Fruit fly (Drosophila melanogaster) whole organism, embryonic: ENCODE measurements around the gene gro.

Experiments used
- Awh ChIP-seq: fragments of 200-800 bp; sonication (Bioruptor generic); IDR thresholded peaks from 2 replicates; pipeline ENCODE4, ENCODE4 v1.3.6; 2022; ENCODE audit warnings: missing biosample characterization, missing genetic modification characterization
- CG10462 ChIP-seq: fragments of 200-800 bp; sonication (Bioruptor generic); optimal IDR thresholded peaks from 2 replicates; lab custom pipeline; 2016; ENCODE audit warnings: missing biosample characterization, missing genetic modification characterization
- CG10565 ChIP-seq: fragments of 200-800 bp; sonication (Bioruptor generic); optimal IDR thresholded peaks from 3 replicates; lab custom pipeline; 2016; ENCODE audit warnings: missing biosample characterization, mild to moderate bottlenecking, missing genetic modification characterization
- CG11085 ChIP-seq: fragments of 200-800 bp; sonication (Bioruptor generic); IDR thresholded peaks from 2 replicates; pipeline ENCODE4 v1.3.6; 2022; ENCODE audit warnings: missing biosample characterization, missing genetic modification characterization
- CG11247 ChIP-seq: fragments of 200-800 bp; sonication (Bioruptor generic); IDR thresholded peaks from 2 replicates; pipeline ENCODE4 v1.3.6; 2022; ENCODE audit warnings: missing biosample characterization, missing genetic modification characterization
- CG12769 ChIP-seq: fragments of 200-800 bp; sonication (Bioruptor generic); optimal IDR thresholded peaks from 2 replicates; lab custom pipeline; 2019; ENCODE audit warnings: missing biosample characterization, mild to moderate bottlenecking, missing genetic modification characterization, moderate library complexity
- CG13123 ChIP-seq: fragments of 200-800 bp; sonication (Bioruptor generic); optimal IDR thresholded peaks from 2 replicates; lab custom pipeline; 2016; ENCODE audit warnings: missing biosample characterization, missing genetic modification characterization
- CG15073 ChIP-seq: fragments of 200-800 bp; sonication (Bioruptor generic); optimal IDR thresholded peaks from 2 replicates; lab custom pipeline; 2016; ENCODE audit warnings: missing biosample characterization, missing genetic modification characterization
- CG16813 ChIP-seq: fragments of 200-800 bp; sonication (Bioruptor generic); IDR thresholded peaks from 3 replicates; pipeline ENCODE4 v1.3.6; 2022; ENCODE audit warnings: missing biosample characterization, missing genetic modification characterization; ENCODE audit not compliant: partially characterized antibody
- CG17361 ChIP-seq: fragments of 200-800 bp; sonication (Bioruptor generic); IDR thresholded peaks from 3 replicates; pipeline ENCODE4 v1.3.6; 2022; ENCODE audit warnings: missing biosample characterization, missing genetic modification characterization
- CG17385 ChIP-seq: fragments of 200-800 bp; sonication (Bioruptor generic); optimal IDR thresholded peaks from 3 replicates; lab custom pipeline; 2018; ENCODE audit warnings: missing biosample characterization, mild to moderate bottlenecking, missing genetic modification characterization
- CG31365 ChIP-seq: fragments of 200-800 bp; sonication (Bioruptor generic); optimal IDR thresholded peaks from 2 replicates; lab custom pipeline; 2018; ENCODE audit warnings: missing biosample characterization, mild to moderate bottlenecking, missing genetic modification characterization
- CG31441 ChIP-seq: fragments of 200-800 bp; sonication (Bioruptor generic); IDR thresholded peaks from 2 replicates; pipeline ENCODE4 v1.3.6; 2022; ENCODE audit warnings: missing biosample characterization, missing genetic modification characterization
- CG33213 ChIP-seq: fragments of 200-800 bp; sonication (Bioruptor generic); optimal IDR thresholded peaks from 3 replicates; lab custom pipeline; 2016; ENCODE audit warnings: missing biosample characterization, missing genetic modification characterization
- CG34224 ChIP-seq: fragments of 200-800 bp; sonication (Bioruptor generic); IDR thresholded peaks from 3 replicates; pipeline ENCODE4 v1.3.6; 2022; ENCODE audit warnings: missing biosample characterization, missing genetic modification characterization; ENCODE audit not compliant: partially characterized antibody
- CG3995 ChIP-seq: fragments of 200-800 bp; sonication (Bioruptor generic); optimal IDR thresholded peaks from 3 replicates; lab custom pipeline; 2016; ENCODE audit warnings: missing biosample characterization, missing genetic modification characterization
- CG4328 ChIP-seq: fragments of 200-800 bp; sonication (Bioruptor generic); optimal IDR thresholded peaks from 3 replicates; lab custom pipeline; 2017; ENCODE audit warnings: missing biosample characterization, missing genetic modification reagents, missing genetic modification characterization
- CG4707 ChIP-seq: fragments of 200-800 bp; sonication (Bioruptor generic); optimal IDR thresholded peaks from 2 replicates; lab custom pipeline; 2018; ENCODE audit warnings: missing biosample characterization, mild to moderate bottlenecking, missing genetic modification characterization, moderate library complexity
- CG5953 ChIP-seq: fragments of 200-800 bp; sonication (Bioruptor generic); IDR thresholded peaks from 2 replicates; pipeline ENCODE4 v1.3.6; 2022; ENCODE audit warnings: missing biosample characterization, missing genetic modification characterization
- CG7839 ChIP-seq: fragments of 200-800 bp; sonication (Bioruptor generic); optimal IDR thresholded peaks from 3 replicates; lab custom pipeline; 2018; ENCODE audit warnings: missing biosample characterization, mild to moderate bottlenecking, missing genetic modification characterization, moderate library complexity
- CG9876 ChIP-seq: fragments of 200-800 bp; sonication (Bioruptor generic); optimal IDR thresholded peaks from 2 replicates; lab custom pipeline; 2016; ENCODE audit warnings: missing biosample characterization, missing genetic modification characterization
- Dref ChIP-seq: fragments of 200-800 bp; sonication (Bioruptor generic); IDR thresholded peaks from 2 replicates; pipeline ENCODE4 v1.3.6; 2022; ENCODE audit warnings: missing biosample characterization, missing genetic modification characterization
- ERR ChIP-seq: fragments of 200-800 bp; sonication (Bioruptor generic); optimal IDR thresholded peaks from 2 replicates; lab custom pipeline; 2016; ENCODE audit warnings: missing biosample characterization, missing genetic modification characterization
- HHEX ChIP-seq: fragments of 200-800 bp; sonication (Bioruptor generic); optimal IDR thresholded peaks from 3 replicates; lab custom pipeline; 2017; ENCODE audit warnings: missing biosample characterization, mild to moderate bottlenecking, missing genetic modification characterization, missing genetic modification reagents
- Hr51 ChIP-seq, 2 experiments: fragments of 200-800 bp; sonication (Bioruptor generic); optimal IDR thresholded peaks; 2 replicates in 1 of 2; 3 replicates in 1 of 2; lab custom pipeline; 2016 to 2018; ENCODE audit warnings: missing biosample characterization in 2 of 2, missing genetic modification characterization in 2 of 2, mild to moderate bottlenecking in 1 of 2, moderate library complexity in 1 of 2
- Meics ChIP-seq: fragments of 200-800 bp; sonication (Bioruptor generic); optimal IDR thresholded peaks from 2 replicates; lab custom pipeline; 2017; ENCODE audit warnings: missing biosample characterization, mild to moderate bottlenecking, missing genetic modification characterization
- Myb ChIP-seq: fragments of 200-800 bp; sonication (Bioruptor generic); optimal IDR thresholded peaks from 2 replicates; lab custom pipeline; 2016; ENCODE audit warnings: missing biosample characterization, missing genetic modification characterization
- Nf-YB ChIP-seq: fragments of 200-800 bp; sonication (Bioruptor generic); optimal IDR thresholded peaks from 3 replicates; lab custom pipeline; 2019; ENCODE audit warnings: missing biosample characterization, mild to moderate bottlenecking, missing genetic modification characterization, moderate library complexity
- Oaz ChIP-seq: fragments of 200-800 bp; sonication (Bioruptor generic); IDR thresholded peaks from 2 replicates; pipeline ENCODE4 v1.3.6; 2022; ENCODE audit warnings: missing biosample characterization, missing genetic modification characterization
- Stat92E ChIP-seq, 3 experiments: fragments of >200 bp in 2 of 3; fragments of 200-800 bp in 1 of 3; sonication (Bioruptor generic) in 1 of 3; optimal IDR thresholded peaks; 2 replicates each; lab custom pipeline; 2017 to 2019; ENCODE audit warnings: missing biosample characterization in 3 of 3, missing genetic modification characterization in 3 of 3, mild to moderate bottlenecking in 1 of 3, moderate library complexity in 1 of 3
- aop ChIP-seq: fragments of 200-800 bp; sonication (Bioruptor generic); IDR thresholded peaks from 2 replicates; pipeline ENCODE4 v1.3.6; 2022; ENCODE audit warnings: missing biosample characterization, missing genetic modification characterization
- ash1 ChIP-seq: fragments of 200-800 bp; sonication (Bioruptor generic); optimal IDR thresholded peaks from 2 replicates; lab custom pipeline; 2018; ENCODE audit warnings: missing biosample characterization, mild to moderate bottlenecking, missing genetic modification characterization
- ci ChIP-seq: fragments of 200-800 bp; sonication (Bioruptor generic); IDR thresholded peaks from 3 replicates; pipeline ENCODE4 v1.3.6; 2022; ENCODE audit warnings: missing biosample characterization, missing genetic modification characterization
- dmrt11E ChIP-seq: fragments of 200-800 bp; sonication (Bioruptor generic); optimal IDR thresholded peaks from 3 replicates; lab custom pipeline; 2018; ENCODE audit warnings: missing biosample characterization, mild to moderate bottlenecking, missing genetic modification characterization, moderate library complexity
- fu2 ChIP-seq: fragments of 200-800 bp; sonication (Bioruptor generic); optimal IDR thresholded peaks from 2 replicates; lab custom pipeline; 2016; ENCODE audit warnings: missing biosample characterization, missing genetic modification characterization
- grn ChIP-seq: fragments of 200-800 bp; sonication (Bioruptor generic); optimal IDR thresholded peaks from 3 replicates; lab custom pipeline; 2017; ENCODE audit warnings: missing biosample characterization, missing genetic modification characterization
- hkb ChIP-seq, 2 experiments: fragments of 200-800 bp in 1 of 2; fragments of >200 bp in 1 of 2; sonication (Bioruptor generic) in 1 of 2; IDR thresholded peaks in 1 of 2; optimal IDR thresholded peaks in 1 of 2; 2 replicates each; pipeline versions ENCODE4 v1.3.6 to Lab custom; 2017 to 2022; ENCODE audit warnings: missing biosample characterization in 1 of 2, missing genetic modification characterization in 1 of 2
- jigr1 ChIP-seq: fragments of 200-800 bp; sonication (Bioruptor generic); IDR thresholded peaks from 3 replicates; pipeline ENCODE4 v1.3.6; 2022; ENCODE audit warnings: missing biosample characterization, missing genetic modification characterization
- luna ChIP-seq: fragments of 200-800 bp; sonication (Bioruptor generic); optimal IDR thresholded peaks from 2 replicates; lab custom pipeline; 2016; ENCODE audit warnings: missing biosample characterization, missing genetic modification characterization
- org-1 ChIP-seq: fragments of 200-800 bp; sonication (Bioruptor generic); optimal IDR thresholded peaks from 2 replicates; lab custom pipeline; 2017; ENCODE audit warnings: missing biosample characterization, missing genetic modification characterization
- scrt ChIP-seq: fragments of 200-800 bp; sonication (Bioruptor generic); optimal IDR thresholded peaks from 2 replicates; lab custom pipeline; 2018; ENCODE audit warnings: missing biosample characterization, mild to moderate bottlenecking, missing genetic modification characterization, moderate library complexity
- sr ChIP-seq: fragments of 200-800 bp; sonication (Bioruptor generic); IDR thresholded peaks from 3 replicates; pipeline ENCODE4 v1.3.6; 2022; ENCODE audit warnings: missing biosample characterization, missing genetic modification characterization
- stwl ChIP-seq: fragments of 200-800 bp; sonication (Bioruptor generic); optimal IDR thresholded peaks from 3 replicates; lab custom pipeline; 2018; ENCODE audit warnings: missing biosample characterization, mild to moderate bottlenecking, missing genetic modification characterization, moderate library complexity
- tna ChIP-seq: fragments of 200-800 bp; sonication (Bioruptor generic); IDR thresholded peaks from 2 replicates; pipeline ENCODE4 v1.3.6; 2022; ENCODE audit warnings: missing biosample characterization, missing genetic modification characterization; ENCODE audit not compliant: partially characterized antibody
- trem ChIP-seq: fragments of 200-800 bp; optimal IDR thresholded peaks from 3 replicates; lab custom pipeline; 2019; ENCODE audit warnings: missing biosample characterization, mild to moderate bottlenecking, missing genetic modification characterization, moderate library complexity
- z ChIP-seq: fragments of 200-800 bp; sonication (Bioruptor generic); IDR thresholded peaks from 3 replicates; pipeline ENCODE4 v1.3.6; 2022; ENCODE audit warnings: missing biosample characterization, missing genetic modification characterization
- zen ChIP-seq: fragments of 200-800 bp; sonication (Bioruptor generic); optimal IDR thresholded peaks from 3 replicates; lab custom pipeline; 2018; ENCODE audit warnings: missing biosample characterization, mild to moderate bottlenecking, missing genetic modification characterization, moderate library complexity

gro gene

dm6 chr3R:25996197-25997005 is 45.1 kb upstream of the gro start, which contains the start of gene CG43116 (continued):
- TF ChIP-seq Awh (GFP tag; lab: Robert Waterston, UW) = peak; percentile 71; the same call in 1 of the 2 replicates
- no peak for TF ChIP-seq CG31365
- TF ChIP-seq CG17385 (GFP tag; lab: Kevin White, UChicago) = peak; percentile 78
- TF ChIP-seq sr (GFP tag; lab: Robert Waterston, UW) = no peak; the same call in 2 of the 3 replicates
- peak; percentile 32 for TF ChIP-seq CG4328 (GFP tag; lab: Kevin White, UChicago)
- no peak for TF ChIP-seq CG34224
- TF ChIP-seq grn (GFP tag; lab: Kevin White, UChicago) = peak; percentile 29
- no peak for TF ChIP-seq CG7839 (tag; lab: Kevin White, UChicago)
- no peak for TF ChIP-seq hkb (optimal IDR thresholded peaks at IDR 0.05; lab: Kevin White, UChicago)
- TF ChIP-seq hkb (GFP tag; IDR thresholded peaks at IDR 0.05; lab: Robert Waterston, UW) = peak; percentile 87
- TF ChIP-seq CG33213 (GFP tag; lab: Kevin White, UChicago) = no peak
- no peak for TF ChIP-seq scrt (GFP tag; lab: Kevin White, UChicago)
- peak; percentile 8 for TF ChIP-seq Myb (GFP tag; lab: Kevin White, UChicago)
- peak; percentile 0 for TF ChIP-seq CG10565
- TF ChIP-seq HHEX (GFP tag; lab: Kevin White, UChicago) = peak; percentile 57
- TF ChIP-seq Hr51 (GFP tag; optimal IDR thresholded peaks at IDR 0.05; lab: Kevin White, UChicago) = peak in 1 of 2 experiments; percentile 24
- TF ChIP-seq CG11247 (GFP tag; lab: Robert Waterston, UW) = peak; percentile 40
- no peak for TF ChIP-seq fu2 (GFP tag; lab: Kevin White, UChicago)
- TF ChIP-seq tna (GFP tag; lab: Robert Waterston, UW) = no peak
- TF ChIP-seq CG5953 (GFP tag; lab: Robert Waterston, UW) = no peak
- TF ChIP-seq Oaz (GFP tag; lab: Robert Waterston, UW) = peak; percentile 35; the same call in 1 of the 2 replicates
- peak; percentile 99 for TF ChIP-seq dmrt11E
- peak; percentile 49 for TF ChIP-seq CG4707
- TF ChIP-seq stwl = peak; percentile 80
- TF ChIP-seq ERR = no peak
- peak; percentile 96 for TF ChIP-seq trem (tag; lab: Kevin White, UChicago)
- no peak for TF ChIP-seq CG9876 (GFP tag; lab: Kevin White, UChicago)
- TF ChIP-seq CG11085 (GFP tag; lab: Robert Waterston, UW) = peak; percentile 55; the same call in 1 of the 2 replicates
- peak; percentile 60; the same call in 1 of the 3 replicates for TF ChIP-seq z (GFP tag; lab: Robert Waterston, UW)
- no peak for TF ChIP-seq CG12769
- no peak for TF ChIP-seq CG31441 (GFP tag; lab: Robert Waterston, UW)
- peak; percentile 59 for TF ChIP-seq CG15073 (GFP tag; lab: Kevin White, UChicago)
- TF ChIP-seq Nf-YB (GFP tag; lab: Kevin White, UChicago) = peak; percentile 82
- TF ChIP-seq CG13123 (GFP tag; lab: Kevin White, UChicago) = peak; percentile 71
- 0 out of 3 replicates have a peak, but pooled peaks have one; percentile 14 for TF ChIP-seq jigr1
- peak; percentile 56 for TF ChIP-seq org-1 (GFP tag; lab: Kevin White, UChicago)
- TF ChIP-seq ci (GFP tag; lab: Robert Waterston, UW) = peak; percentile 88
- TF ChIP-seq Meics (GFP tag; lab: Kevin White, UChicago) = no peak
- TF ChIP-seq CG3995 = no peak
- peak; percentile 96 for TF ChIP-seq zen (tag; lab: Kevin White, UChicago)
- peak; percentile 28; the same call in 1 of the 2 replicates for TF ChIP-seq aop
- peak; percentile 82 for TF ChIP-seq CG10462 (GFP tag; lab: Kevin White, UChicago)
- TF ChIP-seq luna = no peak
- TF ChIP-seq CG17361 (GFP tag; lab: Robert Waterston, UW) = no peak; the same call in 1 of the 3 replicates
- peak in 1 of 3 experiments; percentile 91 for TF ChIP-seq Stat92E (GFP tag; optimal IDR thresholded peaks at IDR 0.05; lab: Kevin White, UChicago)
- TF ChIP-seq ash1 (GFP tag; lab: Kevin White, UChicago) = no peak
- TF ChIP-seq CG16813 = no peak; the same call in 2 of the 3 replicates
- 0 out of 2 replicates have a peak, but pooled peaks have one; percentile 13 for TF ChIP-seq Dref (GFP tag; lab: Robert Waterston, UW)
